Worm (Caenorhabditis elegans): ENCODE measurements around the gene clec-146.

Gene clec-146

DNA sequence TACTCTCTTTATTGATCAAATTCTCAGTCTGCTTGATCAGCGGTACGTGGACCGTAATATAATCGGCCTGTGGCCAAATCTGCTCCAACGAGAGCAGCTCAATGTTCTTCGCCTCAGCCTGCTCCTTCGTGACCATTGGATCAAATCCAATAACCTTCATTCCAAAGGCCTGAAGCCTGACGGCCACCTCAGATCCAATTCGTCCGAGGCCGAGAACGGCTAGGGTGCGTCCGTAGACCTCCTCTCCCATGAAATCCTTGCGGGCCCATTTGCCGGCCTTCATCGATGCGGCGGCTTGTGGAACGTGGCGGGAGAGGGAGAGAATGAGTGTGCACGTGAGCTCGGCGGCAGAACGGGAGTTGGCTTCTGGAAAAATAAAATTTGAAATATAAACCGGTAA is 43.9 kb upstream of the clec-146 start (continued):
- TF ChIP-seq nhr-120 (GFP tag; IDR thresholded peaks at IDR 0.05) (no peak), egl-44 (GFP tag; IDR thresholded peaks at IDR 0.05) (no peak)

DNA sequence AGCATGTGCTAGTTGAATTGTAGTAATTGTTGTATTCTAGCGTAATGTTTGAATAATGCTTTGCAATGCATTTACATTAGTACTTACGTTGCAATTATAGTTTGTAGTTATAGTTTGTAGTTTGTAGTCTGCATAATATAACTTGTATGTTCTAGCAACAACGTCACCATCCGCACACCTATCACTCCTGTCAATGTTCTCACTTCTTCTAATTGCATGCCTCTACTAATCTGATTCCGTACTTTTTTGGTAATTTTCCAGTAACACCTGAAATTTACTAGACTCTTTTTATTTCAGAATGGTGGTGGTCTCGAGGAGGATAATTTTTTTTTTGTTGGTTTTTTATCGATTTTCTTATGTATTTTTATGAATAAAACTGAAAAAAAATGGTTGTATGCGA is 43.0 kb upstream of the clec-146 start:
- TF ChIP-seq K11D2.4 (GFP tag; IDR thresholded peaks at IDR 0.05) (0 out of 2 replicates have a peak, but pooled peaks have one; percentile 11), Y53G8AR.9 (GFP tag; conservative IDR thresholded peaks at IDR 0.05) (peak; percentile 67), Y56A3A.18 (GFP tag; IDR thresholded peaks at IDR 0.05) (0 out of 2 replicates have a peak, but pooled peaks have one; percentile 38), ztf-3 (GFP tag; optimal IDR thresholded peaks at IDR 0.05) (no peak)

DNA sequence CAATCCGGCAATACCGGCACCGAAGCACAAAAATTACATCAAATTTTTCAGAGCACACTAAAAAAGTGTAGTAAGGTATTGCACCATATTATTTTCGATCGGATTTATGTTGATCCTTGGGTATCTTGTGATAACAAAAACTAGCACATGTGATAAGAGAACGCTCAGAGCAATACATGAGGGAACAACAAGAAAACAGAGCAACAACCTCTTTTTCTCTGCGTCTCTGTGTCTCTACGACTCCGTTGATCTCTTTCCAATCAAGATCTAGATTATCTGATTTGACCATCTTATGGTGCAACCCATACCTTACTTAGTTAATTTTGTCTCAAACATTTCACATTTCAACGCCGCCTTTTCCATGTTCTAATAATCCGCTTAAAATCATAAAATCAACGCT is 38.7 kb upstream of the clec-146 start, which contains the start of gene tag-10:
Gene tag-10 (plus strand): TSS at position 347 of the 400 bp plus-strand sequence.
- TF ChIP-seq Y53G8AR.9 (GFP tag; conservative IDR thresholded peaks at IDR 0.05) (no peak), let-526 (GFP tag; IDR thresholded peaks at IDR 0.05) (no peak)

DNA sequence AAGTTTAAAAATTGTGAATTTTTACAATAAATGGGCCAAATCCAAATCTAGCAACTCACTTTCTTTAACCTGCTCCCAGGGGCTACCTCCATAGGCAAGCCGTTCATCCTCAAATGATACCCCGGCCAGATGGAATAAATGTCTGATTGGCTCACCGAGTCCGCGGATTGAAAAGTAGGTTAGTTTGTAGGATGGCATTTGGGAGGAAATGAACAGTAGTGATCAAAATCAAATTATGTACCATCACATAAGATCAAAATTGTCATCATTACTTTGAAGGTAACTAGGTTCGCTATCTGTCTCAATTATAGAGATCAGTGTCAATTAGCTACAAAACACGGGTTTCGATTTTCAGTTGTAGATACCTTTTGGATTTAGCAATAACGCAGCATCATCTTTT is 37.1 kb upstream of the clec-146 start, which contains the start of the genes gst-17 and gst-18:
Gene gst-17 (minus strand): TSS at position 101 of the 400 bp plus-strand sequence.
Gene gst-18 (minus strand): TSS at position 198 of the 400 bp plus-strand sequence.
- TF ChIP-seq lin-35 (GFP tag; optimal IDR thresholded peaks at IDR 0.05) = no peak
- no peak for TF ChIP-seq F23B12.7 (tag; optimal IDR thresholded peaks at IDR 0.05; ENCODE audit: insufficient read depth)
- no peak for TF ChIP-seq die-1 (tag; optimal IDR thresholded peaks at IDR 0.05)
- TF ChIP-seq ccch-3 (GFP tag; optimal IDR thresholded peaks at IDR 0.05) = no peak
- TF ChIP-seq madf-6 (GFP tag; IDR thresholded peaks at IDR 0.05) = no peak
- no peak for TF ChIP-seq repo-1 (tag; optimal IDR thresholded peaks at IDR 0.05)
- TF ChIP-seq nhr-179 (tag; optimal IDR thresholded peaks at IDR 0.05) = no peak
- no peak for TF ChIP-seq lin-26 (GFP tag; IDR thresholded peaks at IDR 0.05)
- TF ChIP-seq dox-1 (GFP tag; IDR thresholded peaks at IDR 0.05) = no peak
- no peak for TF ChIP-seq madf-8 (GFP tag; conservative IDR thresholded peaks at IDR 0.05)
- no peak for TF ChIP-seq F10E7.11 (tag; optimal IDR thresholded peaks at IDR 0.05)
- TF ChIP-seq attf-5 (GFP tag; optimal IDR thresholded peaks at IDR 0.05) = no peak
- TF ChIP-seq ceh-100 (GFP tag; IDR thresholded peaks at IDR 0.05) = no peak
- TF ChIP-seq egl-18 (GFP tag; IDR thresholded peaks at IDR 0.05) = no peak
- TF ChIP-seq ztf-26 (tag; optimal IDR thresholded peaks at IDR 0.05) = no peak
- no peak for TF ChIP-seq F37B4.10 (GFP tag; IDR thresholded peaks at IDR 0.05)
- TF ChIP-seq dpff-1 (tag; optimal IDR thresholded peaks at IDR 0.05) = no peak
- no peak for TF ChIP-seq nhr-80 (tag; optimal IDR thresholded peaks at IDR 0.05)

DNA sequence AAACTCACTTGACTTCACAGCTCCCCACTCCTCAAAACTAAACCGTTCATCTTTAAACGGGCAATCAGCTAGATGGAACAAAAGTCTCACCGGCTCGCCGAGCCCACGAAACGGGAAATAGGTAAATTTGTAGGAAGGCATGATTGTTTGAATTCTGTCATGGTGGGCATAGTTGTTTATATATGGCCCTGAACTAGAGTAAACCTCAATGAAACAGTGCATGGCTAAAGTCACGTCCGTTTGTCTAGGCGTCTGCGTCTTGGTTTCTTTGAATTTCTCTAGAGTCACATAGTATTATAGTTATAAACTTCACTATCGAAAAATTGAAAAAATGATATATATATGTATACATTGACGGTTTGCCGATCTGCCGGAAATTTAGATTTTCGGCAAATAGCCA is 33.4 kb upstream of the clec-146 start, which contains the start of gene gst-19:
Gene gst-19 (minus strand): TSS at position 145 of the 400 bp plus-strand sequence.
- TF ChIP-seq ceh-27 (GFP tag; optimal IDR thresholded peaks at IDR 0.05) (no peak), ZK185.1 (tag; optimal IDR thresholded peaks at IDR 0.05; ENCODE audit: poor library complexity, severe bottlenecking) (no peak), egl-18 (GFP tag; IDR thresholded peaks at IDR 0.05) (no peak), zfh-2 (GFP tag; conservative IDR thresholded peaks at IDR 0.05) (no peak), tbp1 (GFP tag; optimal IDR thresholded peaks at IDR 0.05) (no peak), aptf-2 (GFP tag; conservative IDR thresholded peaks at IDR 0.05) (no peak), F57A8.1 (GFP tag; optimal IDR thresholded peaks at IDR 0.05) (no peak), snpc-4 (GFP tag; optimal IDR thresholded peaks at IDR 0.05) (no peak), snpc-4 (tag; optimal IDR thresholded peaks at IDR 0.05) (no peak), efl-1 (GFP tag; optimal IDR thresholded peaks at IDR 0.05) (no peak), tlf-1 (GFP tag; optimal IDR thresholded peaks at IDR 0.05) (no peak)
